Fruit fly (Drosophila melanogaster) whole organism, pupa: ENCODE results near the gene CG13675.
A peak's percentile ranks its signal among the peaks of the same experiment; 100 is the strongest.

Experiments
- CG10348 ChIP-seq: fragments of 200-800 bp; sonication (Bioruptor generic); IDR thresholded peaks from 2 replicates; pipeline ENCODE4 v1.3.6; 2022; ENCODE audit warnings: missing biosample characterization, missing genetic modification characterization
- CG12605 ChIP-seq: fragments of 200-800 bp; sonication (Bioruptor generic); IDR thresholded peaks from 2 replicates; pipeline ENCODE4 v1.3.6; 2022; ENCODE audit warnings: missing biosample characterization, missing genetic modification characterization
- CG13204 ChIP-seq: fragments of 200-800 bp; sonication (Bioruptor generic); optimal IDR thresholded peaks from 2 replicates; lab custom pipeline; 2018; ENCODE audit warnings: missing biosample characterization, mild to moderate bottlenecking, missing genetic modification characterization, moderate library complexity
- CG14655 ChIP-seq: fragments of 200-800 bp; sonication (Bioruptor generic); optimal IDR thresholded peaks from 3 replicates; lab custom pipeline; 2017; ENCODE audit warnings: mild to moderate bottlenecking, missing biosample characterization, missing genetic modification reagents, missing genetic modification characterization
- CG15710 ChIP-seq: fragments of 200-800 bp; sonication (Bioruptor generic); optimal IDR thresholded peaks from 2 replicates; lab custom pipeline; 2018; ENCODE audit warnings: missing biosample characterization, mild to moderate bottlenecking, missing genetic modification characterization, moderate library complexity
- CG17806 ChIP-seq: fragments of 200-800 bp; sonication (Bioruptor generic); optimal IDR thresholded peaks from 2 replicates; lab custom pipeline; 2018; ENCODE audit warnings: missing biosample characterization, mild to moderate bottlenecking, missing genetic modification characterization, moderate library complexity
- CG32121 ChIP-seq: fragments of 200-800 bp; sonication (Bioruptor generic); IDR thresholded peaks from 2 replicates; pipeline ENCODE4 v1.3.6; 2022; ENCODE audit warnings: missing biosample characterization, missing genetic modification characterization
- CG34367 ChIP-seq: fragments of 200-800 bp; sonication (Bioruptor generic); optimal IDR thresholded peaks from 2 replicates; lab custom pipeline; 2018; ENCODE audit warnings: missing biosample characterization, mild to moderate bottlenecking, missing genetic modification characterization
- CG4496 ChIP-seq: fragments of 200-800 bp; sonication (Bioruptor generic); IDR thresholded peaks from 3 replicates; pipeline ENCODE4 v1.3.6; 2022; ENCODE audit warnings: missing biosample characterization, missing genetic modification characterization
- CG8159 ChIP-seq: fragments of 200-800 bp; sonication (Bioruptor generic); optimal IDR thresholded peaks from 3 replicates; lab custom pipeline; 2018; ENCODE audit warnings: missing biosample characterization, mild to moderate bottlenecking, missing genetic modification characterization, moderate library complexity
- CG8301 ChIP-seq: fragments of 200-800 bp; sonication (Bioruptor generic); optimal IDR thresholded peaks from 2 replicates; lab custom pipeline; 2018; ENCODE audit warnings: missing biosample characterization, mild to moderate bottlenecking, missing genetic modification characterization
- CG9948 ChIP-seq: fragments of 200-800 bp; sonication (Bioruptor generic); optimal IDR thresholded peaks from 2 replicates; lab custom pipeline; 2018; ENCODE audit warnings: missing biosample characterization, mild to moderate bottlenecking, missing genetic modification characterization, moderate library complexity
- D1 ChIP-seq: fragments of 200-800 bp; sonication (Bioruptor generic); optimal IDR thresholded peaks from 2 replicates; lab custom pipeline; 2018; ENCODE audit warnings: missing biosample characterization, mild to moderate bottlenecking, missing genetic modification characterization, moderate library complexity
- EcR ChIP-seq: fragments of 200-800 bp; sonication (Bioruptor generic); optimal IDR thresholded peaks from 3 replicates; lab custom pipeline; 2019; ENCODE audit warnings: missing biosample characterization, missing genetic modification characterization, mild to moderate bottlenecking, moderate library complexity, missing genetic modification reagents
- Ets98B ChIP-seq: fragments of 200-800 bp; sonication (Bioruptor generic); IDR thresholded peaks from 2 replicates; pipeline ENCODE4 v1.3.6; 2022; ENCODE audit warnings: missing biosample characterization, missing genetic modification characterization
- Pif1A ChIP-seq: fragments of 200-800 bp; sonication (Bioruptor generic); optimal IDR thresholded peaks from 3 replicates; lab custom pipeline; 2016; ENCODE audit warnings: missing biosample characterization, missing genetic modification characterization
- Pif1B ChIP-seq: fragments of 200-800 bp; sonication (Bioruptor generic); optimal IDR thresholded peaks from 3 replicates; lab custom pipeline; 2016; ENCODE audit warnings: missing biosample characterization, missing genetic modification characterization
- Snoo ChIP-seq: fragments of 200-800 bp; sonication (Bioruptor generic); optimal IDR thresholded peaks from 3 replicates; lab custom pipeline; 2017; ENCODE audit warnings: missing biosample characterization, mild to moderate bottlenecking, missing genetic modification characterization, inconsistent platforms
- fd96Ca ChIP-seq: fragments of 200-800 bp; sonication (Bioruptor generic); IDR thresholded peaks from 3 replicates; pipeline ENCODE4 v1.3.6; 2022; ENCODE audit warnings: missing biosample characterization, missing genetic modification characterization
- gl ChIP-seq: fragments of 200-800 bp; sonication (Bioruptor generic); optimal IDR thresholded peaks from 2 replicates; lab custom pipeline; 2018; ENCODE audit warnings: missing biosample characterization, mild to moderate bottlenecking, missing genetic modification characterization
- rn ChIP-seq: fragments of 200-800 bp; sonication (Bioruptor generic); IDR thresholded peaks from 2 replicates; pipeline ENCODE4 v1.3.6; 2022; ENCODE audit warnings: missing biosample characterization, missing genetic modification characterization

CG13675 gene

DNA sequence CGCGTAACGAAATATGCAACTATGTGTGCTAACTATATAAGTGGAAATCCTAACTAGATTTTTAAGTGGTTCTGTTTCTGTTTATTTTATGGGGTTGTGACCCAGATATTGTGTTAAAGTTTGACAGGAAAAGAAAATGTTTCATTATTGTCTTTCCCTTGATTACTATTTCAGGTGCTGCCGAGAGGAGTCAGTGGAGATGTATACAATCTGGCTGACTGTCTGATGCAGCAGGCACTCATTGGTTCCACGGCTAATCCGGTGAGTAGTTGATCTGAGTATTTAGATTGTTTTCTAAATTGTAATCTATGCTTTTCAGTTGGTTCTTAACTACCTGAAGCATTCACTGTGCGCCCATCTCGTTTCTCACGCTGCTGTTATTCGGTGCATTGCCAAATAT is 27.7 kb upstream of the CG13675 start, which contains the start of gene CG7387:
Gene CG7387, minus strand, starts transcription at position 101 of the 400 bp plus-strand sequence.
- TF ChIP-seq CG17806 (no peak), rn (no peak), gl (tag; lab: Kevin White, UChicago) (no peak), Pif1A (GFP tag; lab: Kevin White, UChicago) (no peak), Ets98B (GFP tag; lab: Robert Waterston, UW) (no peak), CG8301 (tag; lab: Kevin White, UChicago) (no peak), CG8159 (tag; lab: Kevin White, UChicago) (no peak), D1 (tag; lab: Kevin White, UChicago) (no peak), CG4496 (no peak), EcR (GFP tag; lab: Kevin White, UChicago) (no peak), CG9948 (tag; lab: Kevin White, UChicago) (no peak), CG32121 (GFP tag; lab: Robert Waterston, UW) (no peak), CG14655 (GFP tag; lab: Kevin White, UChicago) (no peak), CG15710 (no peak), CG10348 (GFP tag; lab: Robert Waterston, UW) (no peak), Pif1B (no peak), fd96Ca (GFP tag; lab: Robert Waterston, UW) (no peak), Snoo (tag; lab: Kevin White, UChicago) (no peak), CG34367 (tag; lab: Kevin White, UChicago) (no peak)
- TF ChIP-seq, all 21 proteins: peak for 0

- TF ChIP-seq fd96Ca (GFP tag; lab: Robert Waterston, UW) (no peak), CG9948 (tag; lab: Kevin White, UChicago) (no peak), CG4496 (no peak), CG32121 (GFP tag; lab: Robert Waterston, UW) (no peak), CG15710 (no peak), EcR (GFP tag; lab: Kevin White, UChicago) (no peak), CG34367 (tag; lab: Kevin White, UChicago) (no peak), rn (no peak), CG13204 (GFP tag; lab: Kevin White, UChicago) (no peak), D1 (tag; lab: Kevin White, UChicago) (no peak)
- TF ChIP-seq, all 21 proteins: peak for 0
These were observed 25.8 kb upstream of the CG13675 start, which contains the start of gene MED24 for dm6 chr3L:8191042-8191613. TSS of gene MED24 (plus strand) at chr3L:8191270.

dm6 chr3L:8189234-8189633 is 23.9 kb upstream of the CG13675 start:
- TF ChIP-seq CG14655 (GFP tag; lab: Kevin White, UChicago), result no peak

dm6 chr3L:8187397-8187811 is 22.1 kb upstream of the CG13675 start:
- TF ChIP-seq CG8301 (tag; lab: Kevin White, UChicago) (no peak), CG34367 (tag; lab: Kevin White, UChicago) (no peak), EcR (GFP tag; lab: Kevin White, UChicago) (no peak), CG32121 (GFP tag; lab: Robert Waterston, UW) (0 out of 2 replicates have a peak, but pooled peaks have one; percentile 30), fd96Ca (GFP tag; lab: Robert Waterston, UW) (no peak), Ets98B (GFP tag; lab: Robert Waterston, UW) (peak; percentile 16; the same call in 1 of the 2 replicates), CG9948 (tag; lab: Kevin White, UChicago) (no peak), Pif1A (GFP tag; lab: Kevin White, UChicago) (no peak), CG17806 (no peak)

DNA sequence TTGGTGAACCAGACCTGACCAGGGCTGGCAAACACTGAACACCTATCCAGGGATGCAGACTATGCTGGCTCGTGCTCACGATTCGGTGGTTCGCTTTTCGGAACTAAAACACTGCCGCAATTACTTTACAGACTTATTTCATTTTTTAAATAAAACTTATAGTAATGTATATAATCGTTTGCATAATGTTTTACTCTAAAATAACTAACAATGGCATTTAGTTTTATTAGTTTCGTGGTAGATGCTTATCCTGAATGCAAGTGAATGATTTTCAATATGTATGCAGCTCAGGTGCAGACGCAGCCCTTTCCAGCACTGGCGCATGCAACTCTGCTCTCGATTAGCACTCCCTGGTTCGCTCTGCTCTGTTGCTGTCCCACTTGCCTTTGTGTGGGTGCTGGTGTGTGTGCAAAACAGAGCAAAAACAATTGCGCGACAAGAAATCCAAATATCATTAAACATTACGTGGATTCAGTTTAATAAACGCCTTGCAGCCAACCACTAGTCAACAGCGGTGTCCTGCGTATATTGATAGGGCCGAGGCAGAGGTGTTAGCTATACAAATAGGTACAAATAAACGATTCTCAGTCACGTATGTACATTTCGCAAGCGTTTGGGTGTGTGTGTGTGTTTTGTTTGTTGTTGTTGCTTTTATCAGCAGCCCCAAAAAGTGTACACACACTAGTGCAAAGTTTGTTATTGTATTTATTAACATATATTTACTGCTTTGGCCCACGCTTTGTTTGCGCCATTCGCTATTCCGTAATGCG is 21.5 kb upstream of the CG13675 start, which contains the start of the genes ERR and Atg18a:
Gene ERR, minus strand, starts transcription at position 45 of the 770 bp plus-strand sequence.
Gene Atg18a, plus strand, starts transcription at position 231 of the 770 bp plus-strand sequence.
- TF ChIP-seq CG8159 (tag; lab: Kevin White, UChicago), result peak; percentile 82
- TF ChIP-seq EcR (GFP tag; lab: Kevin White, UChicago), result no peak
- TF ChIP-seq D1 (tag; lab: Kevin White, UChicago), result no peak
- TF ChIP-seq Pif1B, result peak; percentile 73
- no peak for TF ChIP-seq CG14655 (GFP tag; lab: Kevin White, UChicago)
- peak; percentile 81 for TF ChIP-seq fd96Ca (GFP tag; lab: Robert Waterston, UW)
- TF ChIP-seq CG9948 (tag; lab: Kevin White, UChicago), result peak; percentile 73
- peak; percentile 73 for TF ChIP-seq CG17806
- no peak for TF ChIP-seq CG13204 (GFP tag; lab: Kevin White, UChicago)
- peak; percentile 19 for TF ChIP-seq gl (tag; lab: Kevin White, UChicago)
- TF ChIP-seq CG12605, result peak; percentile 50; the same call in 1 of the 2 replicates
- peak; percentile 78 for TF ChIP-seq Snoo (tag; lab: Kevin White, UChicago)
- peak; percentile 92 for TF ChIP-seq CG4496
- peak; percentile 77 for TF ChIP-seq CG10348 (GFP tag; lab: Robert Waterston, UW)
- peak; percentile 87 for TF ChIP-seq CG15710
- TF ChIP-seq CG8301 (tag; lab: Kevin White, UChicago), result peak; percentile 74
- peak; percentile 89 for TF ChIP-seq CG32121 (GFP tag; lab: Robert Waterston, UW)
- peak; percentile 84 for TF ChIP-seq rn
- TF ChIP-seq CG34367 (tag; lab: Kevin White, UChicago), result peak; percentile 69
- no peak for TF ChIP-seq Pif1A (GFP tag; lab: Kevin White, UChicago)
- peak; percentile 82 for TF ChIP-seq Ets98B (GFP tag; lab: Robert Waterston, UW)
